Fruit fly (Drosophila melanogaster): ENCODE results near the gene TTLL6B.

The TTLL6B gene

dm6 chr3R:27201538-27202281 is 49.1 kb downstream of the TTLL6B start (continued):
- TF ChIP-seq Abd-B (GFP tag; optimal IDR thresholded peaks at IDR 0.05) (no peak), psq (GFP tag; optimal IDR thresholded peaks at IDR 0.05) (peak; percentile 92), brk (GFP tag; optimal IDR thresholded peaks at IDR 0.05) (no peak), dmrt93B (GFP tag; optimal IDR thresholded peaks at IDR 0.05) (peak; percentile 63), HLH106 (tag; optimal IDR thresholded peaks at IDR 0.05) (peak; percentile 87)

dm6 chr3R:27198883-27199780 is 51.7 kb downstream of the TTLL6B start:
- TF ChIP-seq GATAd (GFP tag; optimal IDR thresholded peaks at IDR 0.05) (no peak), HLH106 (tag; optimal IDR thresholded peaks at IDR 0.05) (peak; percentile 44), Jra (GFP tag; optimal IDR thresholded peaks at IDR 0.05) (no peak), sage (GFP tag; optimal IDR thresholded peaks at IDR 0.05) (no peak), pan (optimal IDR thresholded peaks at IDR 0.05) (no peak), ey (GFP tag; optimal IDR thresholded peaks at IDR 0.05) (peak; percentile 33), Dif (GFP tag; optimal IDR thresholded peaks at IDR 0.05; ENCODE audit: partially characterized antibody) (no peak), jim (GFP tag; optimal IDR thresholded peaks at IDR 0.05) (no peak), usp (GFP tag; optimal IDR thresholded peaks at IDR 0.05) (no peak), N (GFP tag; optimal IDR thresholded peaks at IDR 0.05) (no peak), Hnf4 (GFP tag; optimal IDR thresholded peaks at IDR 0.05) (no peak), CrebA (GFP tag; optimal IDR thresholded peaks at IDR 0.05; ENCODE audit: borderline replicate concordance) (peak; percentile 79), Mio (GFP tag; optimal IDR thresholded peaks at IDR 0.05) (no peak), tai (GFP tag; optimal IDR thresholded peaks at IDR 0.05) (no peak), dl (GFP tag; optimal IDR thresholded peaks at IDR 0.05; ENCODE audit: insufficient read depth in 1 of 2, partially characterized antibody in 2 of 2) (no peak), psq (GFP tag; optimal IDR thresholded peaks at IDR 0.05) (peak; percentile 24), h (GFP tag; optimal IDR thresholded peaks at IDR 0.05) (peak; percentile 43), fru (GFP tag; optimal IDR thresholded peaks at IDR 0.05) (no peak), rgr (GFP tag; optimal IDR thresholded peaks at IDR 0.05) (peak; percentile 44), Vsx2 (GFP tag; optimal IDR thresholded peaks at IDR 0.05; ENCODE audit: partially characterized antibody) (no peak), CG32264 (GFP tag; optimal IDR thresholded peaks at IDR 0.05) (no peak), Sp1 (GFP tag; optimal IDR thresholded peaks at IDR 0.05) (peak; percentile 15), Rel (GFP tag; optimal IDR thresholded peaks at IDR 0.05) (peak; percentile 62), Rel (tag; optimal IDR thresholded peaks at IDR 0.05) (no peak), foxo (GFP tag; optimal IDR thresholded peaks at IDR 0.05) (peak in 1 of 2 experiments; percentile 50), br (GFP tag; optimal IDR thresholded peaks at IDR 0.05) (peak; percentile 16), Hr78 (GFP tag; optimal IDR thresholded peaks at IDR 0.05) (no peak), dmrt93B (GFP tag; optimal IDR thresholded peaks at IDR 0.05) (no peak), woc (GFP tag; optimal IDR thresholded peaks at IDR 0.05) (no peak), Myc (optimal IDR thresholded peaks at IDR 0.05) (no peak), OdsH (GFP tag; optimal IDR thresholded peaks at IDR 0.05) (peak; percentile 50), Hr83 (GFP tag; optimal IDR thresholded peaks at IDR 0.05; ENCODE audit: poor library complexity, severe bottlenecking) (no peak), Abd-B (GFP tag; optimal IDR thresholded peaks at IDR 0.05) (no peak), CG9705 (GFP tag; optimal IDR thresholded peaks at IDR 0.05) (no peak), sv (GFP tag; optimal IDR thresholded peaks at IDR 0.05) (no peak), Dfd (GFP tag; optimal IDR thresholded peaks at IDR 0.05) (no peak), brk (GFP tag; optimal IDR thresholded peaks at IDR 0.05) (peak; percentile 43), lola (GFP tag; optimal IDR thresholded peaks at IDR 0.05) (no peak), dsf (GFP tag; optimal IDR thresholded peaks at IDR 0.05; ENCODE audit: borderline replicate concordance) (no peak)
